Fruit fly (Drosophila melanogaster) whole organism, embryonic: Measurements from ENCODE around the gene Lamtor4.

Experiments
- CG10462 ChIP-seq: fragments of 200-800 bp; sonication (Bioruptor generic); optimal IDR thresholded peaks from 2 replicates; lab custom pipeline; 2016; ENCODE audit warnings: missing biosample characterization, missing genetic modification characterization
- CG10959 ChIP-seq: fragments of 200-800 bp; sonication (Bioruptor generic); IDR thresholded peaks from 2 replicates; pipeline ENCODE4 v1.3.6; 2022; ENCODE audit warnings: missing biosample characterization, missing genetic modification characterization
- CG11398 ChIP-seq: fragments of 200-800 bp; sonication (Bioruptor generic); optimal IDR thresholded peaks from 2 replicates; lab custom pipeline; 2016; ENCODE audit warnings: missing biosample characterization, missing genetic modification characterization
- CG12659 ChIP-seq: fragments of 200-800 bp; sonication (Bioruptor generic); optimal IDR thresholded peaks from 3 replicates; lab custom pipeline; 2017; ENCODE audit warnings: mild to moderate bottlenecking, missing biosample characterization, missing genetic modification reagents, missing genetic modification characterization
- CG13287 ChIP-seq: fragments of 200-800 bp; sonication (Bioruptor generic); IDR thresholded peaks from 2 replicates; pipeline ENCODE4 v1.3.6; 2022; ENCODE audit warnings: missing biosample characterization, missing genetic modification characterization; ENCODE audit not compliant: partially characterized antibody
- CG13775 ChIP-seq: fragments of 200-800 bp; sonication (Bioruptor generic); optimal IDR thresholded peaks from 3 replicates; lab custom pipeline; 2017; ENCODE audit warnings: missing biosample characterization, mild to moderate bottlenecking, missing genetic modification characterization
- CG15073 ChIP-seq: fragments of 200-800 bp; sonication (Bioruptor generic); optimal IDR thresholded peaks from 2 replicates; lab custom pipeline; 2016; ENCODE audit warnings: missing biosample characterization, missing genetic modification characterization
- CG17328 ChIP-seq: fragments of 200-800 bp; sonication (Bioruptor generic); IDR thresholded peaks from 2 replicates; pipeline ENCODE4 v1.3.6; 2022; ENCODE audit warnings: missing biosample characterization, missing genetic modification characterization
- CG17829 ChIP-seq: fragments of 200-800 bp; optimal IDR thresholded peaks from 2 replicates; lab custom pipeline; 2019; ENCODE audit warnings: missing biosample characterization, mild to moderate bottlenecking, missing genetic modification characterization, moderate library complexity
- CG1792 ChIP-seq: fragments of 200-800 bp; sonication (Bioruptor generic); optimal IDR thresholded peaks from 2 replicates; lab custom pipeline; 2016; ENCODE audit warnings: missing biosample characterization, missing genetic modification characterization
- CG18011 ChIP-seq: fragments of 200-800 bp; sonication (Bioruptor generic); optimal IDR thresholded peaks from 2 replicates; lab custom pipeline; 2017; ENCODE audit warnings: missing biosample characterization, missing genetic modification characterization, mild to moderate bottlenecking, moderate library complexity, missing genotype
- CG31441 ChIP-seq: fragments of 200-800 bp; sonication (Bioruptor generic); IDR thresholded peaks from 2 replicates; pipeline ENCODE4 v1.3.6; 2022; ENCODE audit warnings: missing biosample characterization, missing genetic modification characterization
- CG43689 ChIP-seq: fragments of 200-800 bp; sonication (Bioruptor generic); IDR thresholded peaks from 2 replicates; pipeline ENCODE4 v1.3.6; 2022; ENCODE audit warnings: missing biosample characterization, missing genetic modification characterization
- CG4404 ChIP-seq: fragments of 200-800 bp; sonication (Bioruptor generic); IDR thresholded peaks from 2 replicates; pipeline ENCODE4 v1.3.6; 2022; ENCODE audit warnings: missing biosample characterization, missing genetic modification characterization
- CG6272 ChIP-seq: fragments of 200-800 bp; sonication (Bioruptor generic); IDR thresholded peaks from 2 replicates; pipeline ENCODE4 v1.3.6; 2022; ENCODE audit warnings: missing biosample characterization, missing genetic modification characterization
- CG6654 ChIP-seq: fragments of 200-800 bp; sonication (Bioruptor generic); optimal IDR thresholded peaks from 2 replicates; lab custom pipeline; 2017; ENCODE audit warnings: missing biosample characterization, mild to moderate bottlenecking, missing genetic modification characterization
- CG6689 ChIP-seq: fragments of 200-800 bp; sonication (Bioruptor generic); IDR thresholded peaks from 2 replicates; pipeline ENCODE4 v1.3.6; 2022; ENCODE audit warnings: missing biosample characterization, missing genetic modification characterization
- CG7372 ChIP-seq: fragments of 200-800 bp; sonication (Bioruptor generic); IDR thresholded peaks from 2 replicates; pipeline ENCODE4 v1.3.6; 2022; ENCODE audit warnings: missing biosample characterization, missing genetic modification characterization
- CG7963 ChIP-seq: fragments of 200-800 bp; sonication (Bioruptor generic); IDR thresholded peaks from 3 replicates; pipeline ENCODE4 v1.3.6; 2022; ENCODE audit warnings: missing biosample characterization, missing genetic modification characterization; ENCODE audit not compliant: partially characterized antibody
- CG8089 ChIP-seq: fragments of 200-800 bp; sonication (Bioruptor generic); optimal IDR thresholded peaks from 3 replicates; lab custom pipeline; 2016; ENCODE audit warnings: missing biosample characterization, missing genetic modification characterization
- CG9609 ChIP-seq: fragments of 200-800 bp; sonication (Bioruptor generic); optimal IDR thresholded peaks from 3 replicates; lab custom pipeline; 2016; ENCODE audit warnings: missing biosample characterization, missing genetic modification characterization
- CG9797 ChIP-seq: fragments of 200-800 bp; sonication (Bioruptor generic); optimal IDR thresholded peaks from 3 replicates; lab custom pipeline; 2018; ENCODE audit warnings: missing biosample characterization, mild to moderate bottlenecking, missing genetic modification characterization
- CHES-1-like ChIP-seq: fragments of 200-800 bp; sonication (Bioruptor generic); optimal IDR thresholded peaks from 2 replicates; lab custom pipeline; 2016; ENCODE audit warnings: missing biosample characterization, missing genetic modification characterization
- Dll ChIP-seq: fragments of 200-800 bp; sonication (Bioruptor generic); IDR thresholded peaks from 4 replicates; pipeline ENCODE4 v1.3.6; 2022; ENCODE audit warnings: missing biosample characterization, missing genetic modification characterization; ENCODE audit not compliant: partially characterized antibody
- Dref ChIP-seq: fragments of 200-800 bp; sonication (Bioruptor generic); IDR thresholded peaks from 2 replicates; pipeline ENCODE4 v1.3.6; 2022; ENCODE audit warnings: missing biosample characterization, missing genetic modification characterization
- ERR ChIP-seq: fragments of 200-800 bp; sonication (Bioruptor generic); optimal IDR thresholded peaks from 2 replicates; lab custom pipeline; 2016; ENCODE audit warnings: missing biosample characterization, missing genetic modification characterization
- Eip74EF ChIP-seq, 2 experiments: fragments of 200-800 bp in 1 of 2; fragments of >200 bp in 1 of 2; sonication (Bioruptor generic) in 1 of 2; optimal IDR thresholded peaks; 2 replicates each; lab custom pipeline; 2017 to 2019; ENCODE audit warnings: missing biosample characterization in 2 of 2, missing genetic modification characterization in 2 of 2, mild to moderate bottlenecking in 1 of 2, moderate library complexity in 1 of 2
- Fer2 ChIP-seq: fragments of 200-800 bp; sonication (Bioruptor generic); optimal IDR thresholded peaks from 2 replicates; lab custom pipeline; 2018; ENCODE audit warnings: missing biosample characterization, mild to moderate bottlenecking, missing genetic modification characterization, moderate library complexity
- Lhr ChIP-seq: fragments of 200-800 bp; sonication (Bioruptor generic); optimal IDR thresholded peaks from 3 replicates; lab custom pipeline; 2017; ENCODE audit warnings: mild to moderate bottlenecking, missing biosample characterization, missing genetic modification reagents, missing genetic modification characterization
- Lpt ChIP-seq: fragments of >200 bp; optimal IDR thresholded peaks from 2 replicates; lab custom pipeline; 2018; ENCODE audit warnings: missing biosample characterization, missing genetic modification characterization
- ab ChIP-seq: fragments of 200-800 bp; sonication (Bioruptor generic); optimal IDR thresholded peaks from 2 replicates; lab custom pipeline; 2016; ENCODE audit warnings: missing biosample characterization, missing genetic modification characterization
- abd-A ChIP-seq: fragments of 200-800 bp; sonication (Bioruptor generic); optimal IDR thresholded peaks from 3 replicates; lab custom pipeline; 2019; ENCODE audit warnings: missing biosample characterization, mild to moderate bottlenecking, missing genetic modification characterization, moderate library complexity
- ap ChIP-seq: fragments of 200-800 bp; sonication (Bioruptor generic); IDR thresholded peaks from 2 replicates; pipeline ENCODE4 v1.3.6; 2022; ENCODE audit warnings: missing biosample characterization, missing genetic modification characterization
- caup ChIP-seq: fragments of 200-800 bp; sonication (Bioruptor generic); optimal IDR thresholded peaks from 3 replicates; lab custom pipeline; 2017; ENCODE audit warnings: missing biosample characterization, mild to moderate bottlenecking, missing genetic modification characterization, moderate library complexity; ENCODE audit not compliant: severe bottlenecking
- cwo ChIP-seq: fragments of 200-800 bp; sonication (Bioruptor generic); optimal IDR thresholded peaks from 3 replicates; lab custom pipeline; 2017; ENCODE audit warnings: missing biosample characterization, missing genetic modification characterization, mild to moderate bottlenecking, moderate library complexity, missing genetic modification reagents
- danr ChIP-seq: fragments of 200-800 bp; sonication (Bioruptor generic); IDR thresholded peaks from 2 replicates; pipeline ENCODE4 v1.3.6; 2022; ENCODE audit warnings: missing biosample characterization, missing genetic modification characterization
- exex ChIP-seq: fragments of 200-800 bp; sonication (Bioruptor generic); optimal IDR thresholded peaks from 4 replicates; lab custom pipeline; 2018; ENCODE audit warnings: missing biosample characterization, mild to moderate bottlenecking, missing genetic modification characterization, moderate library complexity
- fd102C ChIP-seq: fragments of 200-800 bp; sonication (Bioruptor generic); optimal IDR thresholded peaks from 2 replicates; lab custom pipeline; 2018; ENCODE audit warnings: missing biosample characterization, mild to moderate bottlenecking, missing genetic modification characterization, moderate library complexity
- gro ChIP-seq: fragments of 200-800 bp; sonication (Bioruptor generic); optimal IDR thresholded peaks from 2 replicates; lab custom pipeline; 2016; ENCODE audit warnings: missing biosample characterization, missing genetic modification characterization
- insv ChIP-seq, 2 experiments: fragments of 200-800 bp; sonication (Bioruptor generic); optimal IDR thresholded peaks; 3 replicates each; lab custom pipeline; 2016 to 2018; ENCODE audit warnings: missing biosample characterization in 2 of 2, missing genetic modification characterization in 2 of 2
- knrl ChIP-seq: fragments of 200-800 bp; sonication (Bioruptor generic); IDR thresholded peaks from 3 replicates; pipeline ENCODE4 v1.3.6; 2022; ENCODE audit warnings: missing biosample characterization, missing genetic modification characterization; ENCODE audit not compliant: partially characterized antibody
- mirr ChIP-seq: fragments of 200-800 bp; sonication (Bioruptor generic); optimal IDR thresholded peaks from 3 replicates; lab custom pipeline; 2018; ENCODE audit warnings: missing biosample characterization, mild to moderate bottlenecking, missing genetic modification characterization
- pzg ChIP-seq: fragments of 200-800 bp; sonication (Bioruptor generic); optimal IDR thresholded peaks from 3 replicates; lab custom pipeline; 2018; ENCODE audit warnings: missing biosample characterization, mild to moderate bottlenecking, missing genetic modification characterization, moderate library complexity
- ranshi ChIP-seq: fragments of 200-800 bp; sonication (Bioruptor generic); IDR thresholded peaks from 2 replicates; pipeline ENCODE4 v1.3.6; 2022; ENCODE audit warnings: missing biosample characterization, missing genetic modification characterization
- sisA ChIP-seq: fragments of 200-800 bp; sonication (Bioruptor generic); IDR thresholded peaks from 2 replicates; pipeline ENCODE4 v1.3.6; 2022; ENCODE audit warnings: missing biosample characterization, missing genetic modification characterization
- so ChIP-seq: fragments of 200-800 bp; sonication (Bioruptor generic); IDR thresholded peaks from 3 replicates; pipeline ENCODE4 v1.3.6; 2022; ENCODE audit warnings: missing biosample characterization, missing genetic modification characterization
- trh ChIP-seq: fragments of 200-800 bp; sonication (Bioruptor generic); optimal IDR thresholded peaks from 2 replicates; lab custom pipeline; 2016; ENCODE audit warnings: missing biosample characterization, missing genetic modification characterization
- yki ChIP-seq: fragments of >200 bp; optimal IDR thresholded peaks from 3 replicates; lab custom pipeline; 2018
- zen2 ChIP-seq: fragments of 200-800 bp; sonication (Bioruptor generic); IDR thresholded peaks from 3 replicates; pipeline ENCODE4 v1.3.6; 2022; ENCODE audit warnings: missing biosample characterization, missing genetic modification characterization; ENCODE audit not compliant: partially characterized antibody

Gene Lamtor4

dm6 chr3L:3862504-3863380 is 34.0 kb upstream of the Lamtor4 start (continued):
- TF ChIP-seq Dll (GFP tag; lab: Robert Waterston, UW) (no peak), caup (GFP tag; lab: Kevin White, UChicago) (peak; percentile 15), CG17328 (GFP tag; lab: Robert Waterston, UW) (peak; percentile 83; the same call in 1 of the 2 replicates), ERR (GFP tag; lab: Kevin White, UChicago) (peak; percentile 17), CG1792 (GFP tag; lab: Kevin White, UChicago) (peak; percentile 34), CG10959 (peak; percentile 85), Dref (GFP tag; lab: Robert Waterston, UW) (no peak), abd-A (tag; lab: Kevin White, UChicago) (no peak), CG6654 (GFP tag; lab: Kevin White, UChicago) (peak; percentile 37), CG6689 (GFP tag; lab: Robert Waterston, UW) (peak; percentile 48), Lpt (GFP tag; lab: Kevin White, UChicago) (no peak), CG17829 (tag; lab: Kevin White, UChicago) (peak; percentile 82), Eip74EF (GFP tag; optimal IDR thresholded peaks at IDR 0.05; lab: Kevin White, UChicago) (peak in 1 of 2 experiments; percentile 49), zen2 (GFP tag; lab: Robert Waterston, UW) (no peak), insv (GFP tag; optimal IDR thresholded peaks at IDR 0.05; lab: Kevin White, UChicago) (no peak), CG43689 (GFP tag; lab: Robert Waterston, UW) (no peak), mirr (GFP tag; lab: Kevin White, UChicago) (no peak), Lhr (GFP tag; lab: Kevin White, UChicago) (peak; percentile 55), yki (lab: Kevin White, UChicago) (no peak), CG12659 (peak; percentile 29), ranshi (peak; percentile 53; the same call in 1 of the 2 replicates), sisA (GFP tag; lab: Robert Waterston, UW) (peak; percentile 69), CG6272 (no peak), CHES-1-like (GFP tag; lab: Kevin White, UChicago) (peak; percentile 48), CG18011 (GFP tag; lab: Kevin White, UChicago) (no peak), CG7372 (GFP tag; lab: Robert Waterston, UW) (no peak), trh (peak; percentile 40), ap (GFP tag; lab: Robert Waterston, UW) (peak; percentile 31; the same call in 1 of the 2 replicates), CG10462 (GFP tag; lab: Kevin White, UChicago) (peak; percentile 63), so (GFP tag; lab: Robert Waterston, UW) (peak; percentile 43; the same call in 1 of the 3 replicates), CG9609 (GFP tag; lab: Kevin White, UChicago) (peak; percentile 68), CG11398 (GFP tag; lab: Kevin White, UChicago) (peak; percentile 72), pzg (GFP tag; lab: Kevin White, UChicago) (no peak), danr (GFP tag; lab: Robert Waterston, UW) (no peak), ab (GFP tag; lab: Kevin White, UChicago) (no peak), CG8089 (peak; percentile 79), CG4404 (GFP tag; lab: Robert Waterston, UW) (peak; percentile 35; the same call in 1 of the 2 replicates), knrl (GFP tag; lab: Robert Waterston, UW) (no peak), CG13775 (peak; percentile 65), cwo (GFP tag; lab: Kevin White, UChicago) (no peak), gro (GFP tag; lab: Kevin White, UChicago) (no peak), fd102C (GFP tag; lab: Kevin White, UChicago) (no peak), exex (tag; lab: Kevin White, UChicago) (no peak), CG7963 (GFP tag; lab: Robert Waterston, UW) (no peak), CG15073 (GFP tag; lab: Kevin White, UChicago) (no peak), Fer2 (tag; lab: Kevin White, UChicago) (no peak), CG13287 (no peak), CG31441 (peak; percentile 84), CG9797 (GFP tag; lab: Kevin White, UChicago) (no peak)
